Fruit fly (Drosophila melanogaster): ENCODE results near the gene Mhc.

The Mhc gene

DNA sequence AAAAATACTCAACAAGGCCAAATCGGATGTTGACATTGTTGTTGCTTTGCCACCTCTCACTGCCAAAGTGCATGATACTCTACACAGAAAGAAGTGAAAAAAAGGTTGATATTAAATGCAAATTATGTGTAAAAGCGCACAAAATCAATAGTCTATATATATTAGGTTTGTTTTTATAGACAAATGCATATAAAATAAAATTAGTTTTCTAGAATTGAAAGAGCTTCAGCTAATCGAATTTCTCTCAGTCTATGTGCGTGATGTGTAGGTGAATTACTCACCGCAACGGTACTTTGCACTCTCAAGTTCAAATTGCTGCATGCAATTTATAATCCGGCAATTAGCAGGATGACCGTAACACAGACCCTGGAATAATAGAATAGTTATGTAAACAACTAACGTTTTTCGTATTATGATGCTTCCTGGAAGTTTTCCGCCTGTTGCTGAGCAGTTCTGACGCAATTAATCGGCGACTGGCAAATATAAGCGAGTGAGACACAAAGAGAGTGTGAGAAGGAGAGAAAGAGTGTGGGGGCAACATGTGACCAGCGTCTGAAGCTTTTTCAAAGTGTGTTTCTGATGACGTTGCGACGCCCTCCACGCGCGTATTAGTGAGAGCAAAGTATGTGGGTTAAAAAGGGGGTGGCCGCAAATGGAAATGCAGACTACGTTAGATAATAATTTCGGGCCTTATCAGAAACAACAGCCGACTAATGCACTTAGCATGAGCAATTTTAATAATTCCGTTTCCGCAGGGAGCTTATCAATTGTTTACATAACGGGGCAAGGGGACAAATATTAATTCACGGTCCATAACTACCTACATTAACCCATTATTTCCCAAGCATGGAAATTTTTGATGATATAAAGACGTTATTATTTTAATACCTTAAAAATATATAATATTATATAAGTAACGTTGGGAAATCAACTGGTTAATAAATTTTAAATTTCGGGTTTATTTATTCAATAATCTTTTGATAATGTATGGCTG is 45.4 kb upstream of the Mhc start (continued):
- TF ChIP-seq ind (GFP tag; optimal IDR thresholded peaks at IDR 0.05), result peak; percentile 95
- TF ChIP-seq br (optimal IDR thresholded peaks at IDR 0.05), result no peak
- peak; percentile 59 to 87 for TF ChIP-seq chif (GFP tag; optimal IDR thresholded peaks at IDR 0.05)
- TF ChIP-seq dan (GFP tag; IDR thresholded peaks at IDR 0.05), result peak; percentile 86; the same call in 1 of the 2 replicates
- no peak; the same call in 1 of the 2 replicates for TF ChIP-seq ham (GFP tag; IDR thresholded peaks at IDR 0.05)
- peak; percentile 90 for TF ChIP-seq CG7987 (GFP tag; optimal IDR thresholded peaks at IDR 0.05)
- TF ChIP-seq Asciz (GFP tag; optimal IDR thresholded peaks at IDR 0.05), result peak; percentile 95
- TF ChIP-seq tll (GFP tag; optimal IDR thresholded peaks at IDR 0.05), result peak in 1 of 2 experiments; percentile 64
- TF ChIP-seq stwl (tag; optimal IDR thresholded peaks at IDR 0.05), result peak; percentile 22
- TF ChIP-seq emc (GFP tag; optimal IDR thresholded peaks at IDR 0.05), result no peak
- peak; percentile 94 for TF ChIP-seq chm (GFP tag; IDR thresholded peaks at IDR 0.05)
- TF ChIP-seq CG2875 (GFP tag; optimal IDR thresholded peaks at IDR 0.05), result peak; percentile 87
- TF ChIP-seq Oaz (GFP tag; IDR thresholded peaks at IDR 0.05), result peak; percentile 91
- TF ChIP-seq D19B (GFP tag; optimal IDR thresholded peaks at IDR 0.05), result peak; percentile 67
- TF ChIP-seq inv (GFP tag; IDR thresholded peaks at IDR 0.05; ENCODE audit: partially characterized antibody), result no peak
- peak; percentile 84 for TF ChIP-seq CG4360 (GFP tag; IDR thresholded peaks at IDR 0.05)
- TF ChIP-seq btn (GFP tag; optimal IDR thresholded peaks at IDR 0.05), result peak; percentile 78
- peak; percentile 73 for TF ChIP-seq salm (tag; optimal IDR thresholded peaks at IDR 0.05)
- TF ChIP-seq tio (GFP tag; optimal IDR thresholded peaks at IDR 0.05), result peak; percentile 86
- TF ChIP-seq CG9437 (GFP tag; optimal IDR thresholded peaks at IDR 0.05), result peak; percentile 71
- TF ChIP-seq grn (GFP tag; optimal IDR thresholded peaks at IDR 0.05), result peak; percentile 55
- TF ChIP-seq CG11093 (GFP tag; IDR thresholded peaks at IDR 0.05), result peak; percentile 93
- peak; percentile 81 for TF ChIP-seq CG13123 (GFP tag; optimal IDR thresholded peaks at IDR 0.05)
- TF ChIP-seq CG11723 (GFP tag; optimal IDR thresholded peaks at IDR 0.05), result peak; percentile 84
- TF ChIP-seq usp (GFP tag; optimal IDR thresholded peaks at IDR 0.05), result no peak
- TF ChIP-seq unpg (GFP tag; optimal IDR thresholded peaks at IDR 0.05), result peak; percentile 88
- TF ChIP-seq CG6254 (GFP tag; optimal IDR thresholded peaks at IDR 0.05), result peak; percentile 84
- peak; percentile 58 for TF ChIP-seq CG8089 (GFP tag; optimal IDR thresholded peaks at IDR 0.05)
- peak; percentile 51 for TF ChIP-seq sd (tag; optimal IDR thresholded peaks at IDR 0.05)
- TF ChIP-seq CG1647 (GFP tag; optimal IDR thresholded peaks at IDR 0.05), result peak; percentile 87
- TF ChIP-seq CG7271 (tag; optimal IDR thresholded peaks at IDR 0.05), result peak; percentile 95
- TF ChIP-seq Hr39 (optimal IDR thresholded peaks at IDR 0.05), result no peak
- TF ChIP-seq sqz (GFP tag; optimal IDR thresholded peaks at IDR 0.05), result peak; percentile 68
- TF ChIP-seq tup (GFP tag; optimal IDR thresholded peaks at IDR 0.05), result peak; percentile 62
- TF ChIP-seq schlank (tag; optimal IDR thresholded peaks at IDR 0.05), result peak; percentile 69
- TF ChIP-seq vvl (GFP tag; IDR thresholded peaks at IDR 0.05), result peak; percentile 98
- peak; percentile 95 for TF ChIP-seq ase (GFP tag; IDR thresholded peaks at IDR 0.05)
- TF ChIP-seq gsb-n (tag; optimal IDR thresholded peaks at IDR 0.05), result peak; percentile 88
- TF ChIP-seq caup (GFP tag; optimal IDR thresholded peaks at IDR 0.05; ENCODE audit: severe bottlenecking), result peak; percentile 81
- TF ChIP-seq CG9797 (GFP tag; optimal IDR thresholded peaks at IDR 0.05), result no peak
- TF ChIP-seq TFAM (GFP tag; optimal IDR thresholded peaks at IDR 0.05), result peak; percentile 64
- peak; percentile 46 for TF ChIP-seq fu2 (GFP tag; optimal IDR thresholded peaks at IDR 0.05)
- peak; percentile 98 for TF ChIP-seq sens (GFP tag)
- no peak for TF ChIP-seq Dref (GFP tag; IDR thresholded peaks at IDR 0.05)
- peak; percentile 61 for TF ChIP-seq Antp (GFP tag; optimal IDR thresholded peaks at IDR 0.05)
- peak; percentile 78 for TF ChIP-seq Fer2 (tag; optimal IDR thresholded peaks at IDR 0.05)
- TF ChIP-seq tap (tag; optimal IDR thresholded peaks at IDR 0.05), result peak; percentile 93
- peak; percentile 3 for TF ChIP-seq pzg (GFP tag; optimal IDR thresholded peaks at IDR 0.05)
- peak; percentile 93 for TF ChIP-seq CG14710 (tag; optimal IDR thresholded peaks at IDR 0.05)

Data from whole organism, embryonic.